Worm (Caenorhabditis elegans): ENCODE results near the gene cyd-1.

The cyd-1 gene

DNA sequence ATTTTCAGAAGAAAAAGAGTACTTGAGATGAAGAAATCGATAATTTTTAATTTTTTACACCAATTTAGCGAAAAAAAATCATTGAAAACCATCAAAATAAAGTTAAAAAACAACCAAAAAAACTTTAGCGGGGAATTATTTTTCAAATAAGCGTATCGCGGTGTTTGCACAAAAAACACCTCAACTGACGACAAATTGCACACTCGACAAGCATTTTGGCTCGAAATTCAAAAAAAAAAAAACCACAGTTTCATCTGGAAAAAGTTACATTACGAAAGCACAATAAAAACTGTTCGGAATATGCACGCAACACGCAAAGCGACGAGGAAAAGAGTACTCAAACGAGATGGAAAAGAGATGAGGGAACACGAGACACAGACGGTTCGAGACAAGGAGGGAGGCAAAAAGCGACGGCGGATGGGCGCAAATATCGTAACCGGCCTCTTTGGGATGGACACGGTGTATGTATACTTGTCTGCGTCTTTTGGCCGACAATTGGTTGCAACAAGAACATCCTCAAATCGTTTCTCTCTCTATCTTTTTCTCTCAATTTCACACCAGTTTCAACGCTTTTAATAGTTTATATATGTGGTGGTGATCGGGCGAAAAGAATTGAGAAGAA lies 50.3 kb downstream of the cyd-1 start (continued):
- TF ChIP-seq madf-10 (tag; optimal IDR thresholded peaks at IDR 0.05) (no peak), snpc-1.3 (tag; optimal IDR thresholded peaks at IDR 0.05; ENCODE audit: insufficient read depth) (no peak), F49E8.2 (tag; optimal IDR thresholded peaks at IDR 0.05; ENCODE audit: insufficient read depth) (no peak), ceh-79 (tag; optimal IDR thresholded peaks at IDR 0.05) (no peak), hmg-1.2 (GFP tag; IDR thresholded peaks at IDR 0.05) (peak; percentile 44; the same call in 1 of the 2 replicates), rcor-1 (GFP tag; IDR thresholded peaks at IDR 0.05) (no peak), ceh-100 (GFP tag; IDR thresholded peaks at IDR 0.05) (no peak), nfya-2 (GFP tag; IDR thresholded peaks at IDR 0.05) (no peak), ztf-18 (tag; optimal IDR thresholded peaks at IDR 0.05) (no peak)

DNA sequence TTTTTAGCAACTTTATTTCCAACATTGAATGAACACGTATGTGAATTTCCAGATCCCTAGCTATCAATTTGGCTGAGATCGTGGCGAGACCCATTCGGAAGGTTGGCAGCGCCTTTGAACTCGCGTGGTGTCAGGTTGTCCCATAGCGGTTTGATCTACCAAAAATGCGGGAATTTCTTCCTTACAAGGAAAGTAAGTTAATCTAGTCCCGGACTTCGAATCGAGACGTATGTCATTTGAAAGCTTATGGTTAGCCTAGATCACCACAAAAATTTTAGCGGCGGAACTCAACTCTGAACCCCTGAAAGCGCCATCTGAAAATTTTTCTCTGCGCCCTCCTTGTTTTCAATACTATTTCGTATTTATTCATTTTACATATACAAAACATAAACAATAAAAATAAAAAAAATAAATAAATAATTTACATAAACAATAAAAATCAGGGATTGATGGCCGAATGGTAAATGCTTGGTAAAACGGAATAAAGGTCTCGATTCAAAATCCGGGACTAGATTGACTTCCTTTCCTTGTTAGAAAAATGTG lies 51.3 kb downstream of the cyd-1 start, which contains the start of gene F18A11.2:
TSS of gene F18A11.2 (plus strand) at position 51 of the 543 bp plus-strand sequence.
- peak; percentile 60 for TF ChIP-seq hmg-1.2 (GFP tag; IDR thresholded peaks at IDR 0.05)

DNA sequence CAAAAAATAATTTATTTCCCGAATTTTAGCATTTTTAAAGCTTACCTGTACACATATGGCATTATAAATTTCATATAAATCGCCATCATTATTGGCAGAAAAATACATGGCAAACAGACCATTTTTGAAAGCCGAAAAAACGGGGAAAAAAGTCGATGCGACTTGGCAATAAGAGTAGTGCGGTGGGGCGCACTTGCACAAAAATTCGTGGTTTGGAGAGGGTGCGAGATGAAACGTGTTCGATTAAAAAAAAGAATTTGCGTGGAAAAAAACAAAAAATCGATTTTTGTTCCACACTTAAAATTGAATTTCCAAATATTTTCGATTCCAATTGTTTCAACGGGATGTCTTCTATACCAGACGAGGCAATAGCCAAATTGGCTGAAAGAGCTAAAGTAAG lies 56.3 kb downstream of the cyd-1 start, which contains the start of gene F18A11.3:
TSS of gene F18A11.3 (minus strand) at position 125 of the 400 bp plus-strand sequence.
- TF ChIP-seq ceh-40 (GFP tag; IDR thresholded peaks at IDR 0.05), result no peak
- TF ChIP-seq Y53G8AR.9 (GFP tag; conservative IDR thresholded peaks at IDR 0.05), result no peak
- peak; percentile 40 for TF ChIP-seq attf-5 (GFP tag; optimal IDR thresholded peaks at IDR 0.05)
- peak; percentile 70 to 90 for TF ChIP-seq let-607 (tag; optimal IDR thresholded peaks at IDR 0.05)
- peak; percentile 80 for TF ChIP-seq mcd-1 (GFP tag; IDR thresholded peaks at IDR 0.05)
- peak; percentile 11 for TF ChIP-seq nhr-80 (tag; optimal IDR thresholded peaks at IDR 0.05)
- TF ChIP-seq rpc-1 (optimal IDR thresholded peaks at IDR 0.05), result no peak
- TF ChIP-seq rpc-1 (tag; optimal IDR thresholded peaks at IDR 0.05), result no peak
- no peak for TF ChIP-seq B0336.3 (GFP tag; IDR thresholded peaks at IDR 0.05)

DNA sequence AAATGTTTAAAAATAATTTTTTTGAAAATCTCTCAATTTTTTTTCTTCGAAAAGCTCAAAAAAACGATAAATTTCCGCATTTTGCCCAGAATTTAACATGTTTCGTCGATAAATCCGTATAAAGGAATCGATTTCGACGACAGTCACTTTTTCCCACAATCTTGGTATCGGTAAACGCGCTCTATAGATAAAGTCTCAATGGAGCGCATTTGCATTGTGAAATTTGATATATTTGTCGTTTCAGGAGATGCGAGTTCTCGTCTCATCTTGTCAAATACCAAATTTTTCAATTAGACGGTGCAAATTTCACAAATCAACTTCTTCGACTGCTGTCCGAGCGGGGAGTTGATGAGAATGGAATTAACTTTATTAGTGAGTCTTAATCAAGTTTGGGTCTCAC lies 58.8 kb downstream of the cyd-1 start:
- peak; percentile 24; the same call in 1 of the 2 replicates for TF ChIP-seq madf-6 (GFP tag; IDR thresholded peaks at IDR 0.05)
- TF ChIP-seq mcd-1 (GFP tag; IDR thresholded peaks at IDR 0.05), result peak; percentile 57; the same call in 1 of the 2 replicates

Measured in whole organism, young adult.